Fruit fly (Drosophila melanogaster) whole organism, prepupa: Measurements from ENCODE around the gene nrv2.

Experiments used
- Blimp-1 ChIP-seq: fragments of 200-800 bp; sonication (Bioruptor generic); optimal IDR thresholded peaks from 3 replicates; lab custom pipeline; 2017; ENCODE audit warnings: missing biosample characterization, missing genetic modification characterization, mild to moderate bottlenecking, moderate library complexity, missing genetic modification reagents
- CG11294 ChIP-seq: fragments of 200-800 bp; sonication (Bioruptor generic); IDR thresholded peaks from 2 replicates; pipeline ENCODE4 v1.3.6; 2022; ENCODE audit warnings: missing biosample characterization, missing genetic modification characterization
- CG16779 ChIP-seq: fragments of 200-800 bp; sonication (Bioruptor generic); optimal IDR thresholded peaks from 3 replicates; lab custom pipeline; 2017; ENCODE audit warnings: missing biosample characterization, mild to moderate bottlenecking, missing genetic modification characterization
- CG34406 ChIP-seq: fragments of 200-800 bp; sonication (Bioruptor generic); optimal IDR thresholded peaks from 3 replicates; lab custom pipeline; 2016; ENCODE audit warnings: missing biosample characterization, missing genetic modification characterization
- CG6163 ChIP-seq: fragments of 200-800 bp; sonication (Bioruptor generic); IDR thresholded peaks from 3 replicates; pipeline ENCODE4 v1.3.6; 2022; ENCODE audit warnings: missing biosample characterization, missing genetic modification characterization
- CG6854 ChIP-seq: fragments of 200-800 bp; sonication (Bioruptor generic); optimal IDR thresholded peaks from 2 replicates; lab custom pipeline; 2017; ENCODE audit warnings: missing biosample characterization, mild to moderate bottlenecking, missing genetic modification characterization
- Hr4 ChIP-seq: fragments of 200-800 bp; sonication (Bioruptor generic); optimal IDR thresholded peaks from 3 replicates; lab custom pipeline; 2016; ENCODE audit warnings: missing biosample characterization, missing genetic modification characterization
- OdsH ChIP-seq: fragments of 200-800 bp; sonication (Bioruptor generic); optimal IDR thresholded peaks from 3 replicates; lab custom pipeline; 2016; ENCODE audit warnings: missing biosample characterization, missing genetic modification characterization
- Smox ChIP-seq: fragments of 200-800 bp; sonication (Bioruptor generic); optimal IDR thresholded peaks from 3 replicates; lab custom pipeline; 2016; ENCODE audit warnings: missing biosample characterization, missing genetic modification characterization
- Sox102F ChIP-seq: fragments of 200-800 bp; sonication (Bioruptor generic); optimal IDR thresholded peaks from 2 replicates; lab custom pipeline; 2016; ENCODE audit warnings: missing biosample characterization, mild to moderate bottlenecking, missing genetic modification characterization
- dac ChIP-seq: fragments of 200-800 bp; sonication (Bioruptor generic); optimal IDR thresholded peaks from 2 replicates; lab custom pipeline; 2017; ENCODE audit warnings: missing biosample characterization, mild to moderate bottlenecking, missing genetic modification characterization
- dsx ChIP-seq: fragments of 200-800 bp; optimal IDR thresholded peaks from 3 replicates; lab custom pipeline; 2019; ENCODE audit warnings: missing biosample characterization, mild to moderate bottlenecking, missing genetic modification characterization, moderate library complexity; ENCODE audit not compliant: poor library complexity, severe bottlenecking
- spab ChIP-seq: fragments of 200-800 bp; sonication (Bioruptor generic); optimal IDR thresholded peaks from 2 replicates; lab custom pipeline; 2017; ENCODE audit warnings: missing biosample characterization, mild to moderate bottlenecking, missing genetic modification characterization, missing genetic modification reagents
- ss ChIP-seq, 2 experiments: fragments of 200-800 bp; sonication (Bioruptor generic); optimal IDR thresholded peaks; 2 replicates in 1 of 2; 3 replicates in 1 of 2; lab custom pipeline; 2017 to 2018; ENCODE audit warnings: mild to moderate bottlenecking in 2 of 2, missing biosample characterization in 2 of 2, missing genetic modification characterization in 2 of 2, moderate library complexity in 1 of 2

DNA sequence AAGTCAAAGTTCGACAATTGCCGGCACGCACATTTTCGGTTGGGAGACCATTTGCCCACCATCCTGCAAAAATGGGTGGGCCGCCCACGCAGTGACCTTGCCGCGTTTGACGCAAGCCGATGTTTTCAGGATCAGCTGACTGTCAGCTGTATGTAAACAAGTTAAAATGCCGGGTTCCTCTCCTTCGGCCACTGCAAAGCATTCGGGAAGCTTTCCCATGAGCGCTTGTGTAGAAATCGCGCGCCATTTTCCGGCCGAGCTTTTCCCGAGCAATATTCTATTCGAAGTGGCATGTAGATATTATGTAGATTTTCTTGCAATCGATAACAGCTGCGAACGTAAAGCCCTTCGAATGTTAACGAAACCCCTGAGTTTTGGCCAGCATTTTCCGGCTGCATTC, 25.0 kb downstream of the nrv2 start, which contains the start of gene CG17378:
- TF ChIP-seq CG11294: no peak
- TF ChIP-seq CG16779 (tag; lab: Kevin White, UChicago): no peak
- TF ChIP-seq dac (GFP tag; lab: Kevin White, UChicago): no peak
- TF ChIP-seq Smox (GFP tag; lab: Kevin White, UChicago): no peak
- TF ChIP-seq Blimp-1: no peak
- TF ChIP-seq CG6163: no peak
- TF ChIP-seq OdsH (GFP tag; lab: Kevin White, UChicago): no peak
- no peak for TF ChIP-seq Hr4
- TF ChIP-seq CG34406 (GFP tag; lab: Kevin White, UChicago): no peak
- no peak for TF ChIP-seq ss (GFP tag; optimal IDR thresholded peaks at IDR 0.05; lab: Kevin White, UChicago)
- TF ChIP-seq dsx: no peak
- no peak for TF ChIP-seq spab (GFP tag; lab: Kevin White, UChicago)
- no peak for TF ChIP-seq CG6854 (GFP tag; lab: Kevin White, UChicago)
- no peak for TF ChIP-seq Sox102F (GFP tag; lab: Kevin White, UChicago)
